Worm (Caenorhabditis elegans) whole organism, young adult: ENCODE measurements around the gene T09F3.4.

ENCODE experiments used
- B0261.1 ChIP-seq: sonication (generic microtip); optimal IDR thresholded peaks from 2 replicates; lab custom pipeline; 2016; ENCODE audit warnings: mild to moderate bottlenecking, missing genetic modification characterization, moderate library complexity, missing compliant biosample characterization
- C06A6.2 ChIP-seq: fragments of 200-800 bp; sonication (Bioruptor generic); conservative IDR thresholded peaks from 2 replicates; pipeline ENCODE4 v1.3.6; 2022; ENCODE audit warnings: missing genetic modification characterization, missing compliant biosample characterization
- C17E4.6 ChIP-seq: fragments of 200-800 bp; sonication (Bioruptor generic); IDR thresholded peaks from 2 replicates; pipeline ENCODE4 v1.3.6; 2022; ENCODE audit warnings: missing genetic modification reagents, missing genetic modification characterization, missing compliant biosample characterization
- F22D6.2 ChIP-seq: sonication (generic microtip); optimal IDR thresholded peaks from 2 replicates; lab custom pipeline; 2016; ENCODE audit warnings: mild to moderate bottlenecking, missing genetic modification characterization, missing compliant biosample characterization
- F33H1.4 ChIP-seq: fragments of 200-800 bp; sonication (Bioruptor generic); IDR thresholded peaks from 2 replicates; pipeline ENCODE4 v1.3.6; 2022; ENCODE audit warnings: missing genetic modification reagents, missing genetic modification characterization, missing compliant biosample characterization
- F37B4.10 ChIP-seq: fragments of 200-800 bp; sonication (Bioruptor generic); IDR thresholded peaks from 2 replicates; pipeline ENCODE4 v1.3.6; 2022; ENCODE audit warnings: missing genetic modification characterization, missing compliant biosample characterization
- F39B2.1 ChIP-seq: fragments of 200-800 bp; sonication (Bioruptor generic); IDR thresholded peaks from 2 replicates; pipeline ENCODE4 v1.3.6; 2022; ENCODE audit warnings: missing genetic modification reagents, missing genetic modification characterization, missing compliant biosample characterization
- F49E8.2 ChIP-seq: sonication (generic microtip); optimal IDR thresholded peaks from 3 replicates; lab custom pipeline; 2017; ENCODE audit warnings: missing genetic modification characterization, mild to moderate bottlenecking, missing compliant biosample characterization, antibody characterized with exemption, moderate library complexity; ENCODE audit not compliant: insufficient read depth
- K12H6.12 ChIP-seq: fragments of 200-800 bp; sonication (Bioruptor generic); optimal IDR thresholded peaks from 2 replicates; lab custom pipeline; 2018; ENCODE audit warnings: mild to moderate bottlenecking, missing genetic modification characterization, missing compliant biosample characterization
- Y53G8AR.9 ChIP-seq: fragments of 200-800 bp; sonication (Bioruptor generic); conservative IDR thresholded peaks from 2 replicates; pipeline ENCODE4 v1.3.6; 2022; ENCODE audit warnings: missing genetic modification reagents, missing genetic modification characterization, missing compliant biosample characterization
- Y67H2A.10 ChIP-seq: fragments of 200-800 bp; sonication (Bioruptor generic); conservative IDR thresholded peaks from 2 replicates; pipeline ENCODE4 v1.3.6; 2022; ENCODE audit warnings: missing genetic modification reagents, missing genetic modification characterization, missing compliant biosample characterization
- Y95B8A.8 ChIP-seq: fragments of 200-800 bp; sonication (Bioruptor generic); IDR thresholded peaks from 2 replicates; pipeline ENCODE4 v1.3.6; 2022; ENCODE audit warnings: missing genetic modification reagents, missing genetic modification characterization, missing compliant biosample characterization
- aptf-2 ChIP-seq: fragments of 200-800 bp; sonication (Bioruptor generic); conservative IDR thresholded peaks from 2 replicates; pipeline ENCODE4 v1.3.6; 2022; ENCODE audit warnings: missing genetic modification reagents, missing genetic modification characterization, missing compliant biosample characterization
- aptf-3 ChIP-seq: fragments of 200-800 bp; sonication (Bioruptor generic); IDR thresholded peaks from 2 replicates; pipeline ENCODE4 v1.3.6; 2022; ENCODE audit warnings: missing genetic modification characterization, missing compliant biosample characterization
- bed-1 ChIP-seq: fragments of 200-800 bp; sonication (Bioruptor generic); IDR thresholded peaks from 2 replicates; pipeline ENCODE4 v1.3.6; 2022; ENCODE audit warnings: missing genetic modification reagents, missing genetic modification characterization, missing compliant biosample characterization
- cebp-1 ChIP-seq, 2 experiments: fragments of 200-800 bp in 1 of 2; sonication (Bioruptor generic) in 1 of 2; sonication (generic microtip) in 1 of 2; IDR thresholded peaks in 1 of 2; optimal IDR thresholded peaks in 1 of 2; 2 replicates each; pipeline versions ENCODE4 v1.3.6 to Lab custom; 2017 to 2022; ENCODE audit warnings: missing compliant biosample characterization in 2 of 2, missing genetic modification characterization in 2 of 2, mild to moderate bottlenecking in 1 of 2, missing genetic modification reagents in 1 of 2, moderate library complexity in 1 of 2
- ceh-100 ChIP-seq: fragments of 200-800 bp; sonication (Bioruptor generic); IDR thresholded peaks from 2 replicates; pipeline ENCODE4 v1.3.6; 2022; ENCODE audit warnings: missing genetic modification reagents, missing genetic modification characterization, missing compliant biosample characterization
- ceh-27 ChIP-seq: fragments of 200-800 bp; sonication (Bioruptor generic); optimal IDR thresholded peaks from 2 replicates; lab custom pipeline; 2018; ENCODE audit warnings: mild to moderate bottlenecking, missing genetic modification characterization, moderate library complexity, missing compliant biosample characterization
- ceh-58 ChIP-seq: fragments of 200-800 bp; sonication (Bioruptor generic); IDR thresholded peaks from 2 replicates; pipeline ENCODE4 v1.3.6; 2022; ENCODE audit warnings: missing genetic modification characterization, missing compliant biosample characterization
- ceh-79 ChIP-seq: sonication (generic microtip); optimal IDR thresholded peaks from 2 replicates; lab custom pipeline; 2017; ENCODE audit warnings: mild to moderate bottlenecking, missing genetic modification characterization, missing compliant biosample characterization
- ceh-91 ChIP-seq: fragments of 200-800 bp; sonication (Bioruptor generic); IDR thresholded peaks from 2 replicates; pipeline ENCODE4 v1.3.6; 2022; ENCODE audit warnings: missing genetic modification reagents, missing genetic modification characterization, missing compliant biosample characterization
- chd-7 ChIP-seq: sonication (generic microtip); optimal IDR thresholded peaks from 2 replicates; lab custom pipeline; 2016; ENCODE audit warnings: mild to moderate bottlenecking, missing genetic modification characterization, moderate library complexity, missing compliant biosample characterization
- die-1 ChIP-seq: sonication (generic microtip); optimal IDR thresholded peaks from 2 replicates; lab custom pipeline; 2016; ENCODE audit warnings: missing genotype, mild to moderate bottlenecking, missing genetic modification characterization, missing compliant biosample characterization
- dox-1 ChIP-seq: fragments of 200-800 bp; sonication (Bioruptor generic); IDR thresholded peaks from 2 replicates; pipeline ENCODE4 v1.3.6; 2022; ENCODE audit warnings: missing genetic modification reagents, missing genetic modification characterization, missing compliant biosample characterization
- efl-1 ChIP-seq: fragments of 150-350 bp; optimal IDR thresholded peaks from 2 replicates; lab custom pipeline; 2014; ENCODE audit warnings: missing biosample characterization, missing genetic modification reagents, missing genetic modification characterization
- egl-44 ChIP-seq: fragments of 200-800 bp; sonication (Bioruptor generic); IDR thresholded peaks from 2 replicates; pipeline ENCODE4 v1.3.6; 2022; ENCODE audit warnings: missing genetic modification reagents, missing genetic modification characterization, missing compliant biosample characterization
- egrh-3 ChIP-seq: fragments of 200-800 bp; sonication (Bioruptor generic); IDR thresholded peaks from 2 replicates; pipeline ENCODE4 v1.3.6; 2022; ENCODE audit warnings: missing genetic modification reagents, missing genetic modification characterization, missing compliant biosample characterization
- fkh-3 ChIP-seq: sonication (generic microtip); optimal IDR thresholded peaks from 2 replicates; lab custom pipeline; 2016; ENCODE audit warnings: mild to moderate bottlenecking, missing genetic modification characterization, missing compliant biosample characterization
- him-1 ChIP-seq: sonication (generic microtip); optimal IDR thresholded peaks from 2 replicates; lab custom pipeline; 2016; ENCODE audit warnings: missing genotype, missing genetic modification reagents, missing genetic modification characterization, missing compliant biosample characterization
- hlh-26 ChIP-seq: fragments of 200-800 bp; sonication (Bioruptor generic); conservative IDR thresholded peaks from 2 replicates; pipeline ENCODE4 v1.3.6; 2022; ENCODE audit warnings: missing genetic modification reagents, missing genetic modification characterization, missing compliant biosample characterization
- lsy-27 ChIP-seq: sonication (generic microtip); optimal IDR thresholded peaks from 2 replicates; lab custom pipeline; 2017; ENCODE audit warnings: missing genetic modification characterization, mild to moderate bottlenecking, missing compliant biosample characterization, antibody characterized with exemption, missing genotype, borderline replicate concordance; ENCODE audit not compliant: insufficient read depth
- madf-6 ChIP-seq: fragments of 200-800 bp; sonication (Bioruptor generic); IDR thresholded peaks from 2 replicates; pipeline ENCODE4 v1.3.6; 2022; ENCODE audit warnings: missing genetic modification reagents, missing genetic modification characterization, missing compliant biosample characterization
- nhr-27 ChIP-seq: fragments of 200-800 bp; sonication (Bioruptor generic); optimal IDR thresholded peaks from 2 replicates; lab custom pipeline; 2018; ENCODE audit warnings: mild to moderate bottlenecking, missing genetic modification characterization, moderate library complexity, missing compliant biosample characterization
- nhr-80 ChIP-seq: sonication (generic microtip); optimal IDR thresholded peaks from 2 replicates; lab custom pipeline; 2016; ENCODE audit warnings: missing genetic modification characterization, missing compliant biosample characterization
- pbrm-1 ChIP-seq: fragments of 200-800 bp; sonication (Bioruptor generic); IDR thresholded peaks from 2 replicates; pipeline ENCODE4 v1.3.6; 2022; ENCODE audit warnings: missing genetic modification reagents, missing genetic modification characterization, missing compliant biosample characterization
- sdz-38 ChIP-seq: sonication (generic microtip); optimal IDR thresholded peaks from 2 replicates; lab custom pipeline; 2016; ENCODE audit warnings: missing genotype, missing genetic modification characterization, missing compliant biosample characterization
- snpc-1.3 ChIP-seq: sonication (generic microtip); optimal IDR thresholded peaks from 2 replicates; lab custom pipeline; 2017; ENCODE audit warnings: missing genetic modification characterization, mild to moderate bottlenecking, missing compliant biosample characterization, antibody characterized with exemption, moderate library complexity, missing genotype, missing genetic modification reagents; ENCODE audit not compliant: insufficient read depth
- snpc-4 ChIP-seq, 5 experiments: fragments of 150-350 bp in 1 of 5; sonication (generic microtip) in 4 of 5; optimal IDR thresholded peaks; 2 replicates each; lab custom pipeline; 2014 to 2018; ENCODE audit warnings: missing genetic modification characterization in 5 of 5, missing biosample characterization in 3 of 5, antibody characterized with exemption in 2 of 5, mild to moderate bottlenecking in 2 of 5, missing compliant biosample characterization in 2 of 5, missing genotype in 2 of 5, moderate library complexity in 2 of 5, missing genetic modification reagents in 1 of 5
- somi-1 ChIP-seq: fragments of 200-800 bp; sonication (Bioruptor generic); optimal IDR thresholded peaks from 2 replicates; lab custom pipeline; 2018; ENCODE audit warnings: mild to moderate bottlenecking, missing genetic modification characterization, missing compliant biosample characterization
- sptf-2 ChIP-seq: fragments of 200-800 bp; sonication (Bioruptor generic); optimal IDR thresholded peaks from 2 replicates; lab custom pipeline; 2018; ENCODE audit warnings: mild to moderate bottlenecking, missing genetic modification characterization, missing compliant biosample characterization
- xnd-1 ChIP-seq: sonication (generic microtip); optimal IDR thresholded peaks from 2 replicates; lab custom pipeline; 2016; ENCODE audit warnings: missing genotype, missing genetic modification reagents, missing genetic modification characterization, missing compliant biosample characterization
- zim-3 ChIP-seq: sonication (generic microtip); optimal IDR thresholded peaks from 2 replicates; lab custom pipeline; 2017; ENCODE audit warnings: mild to moderate bottlenecking, missing genetic modification characterization, moderate library complexity, missing compliant biosample characterization
- ztf-22 ChIP-seq: fragments of 200-800 bp; sonication (Bioruptor generic); optimal IDR thresholded peaks from 2 replicates; lab custom pipeline; 2018; ENCODE audit warnings: mild to moderate bottlenecking, missing genetic modification characterization, moderate library complexity, missing compliant biosample characterization

The T09F3.4 gene

ce11 chrII:10369547-10370028 lies 25.9 kb upstream of the T09F3.4 start, which contains the start of gene ceh-58:
ceh-58 (minus strand) TSS chrII:10369597.
- no peak for TF ChIP-seq aptf-3 (GFP tag; lab: Robert Waterston, UW)
- no peak for TF ChIP-seq F49E8.2 (tag; lab: Kevin White, UChicago)
- no peak for TF ChIP-seq Y53G8AR.9
- no peak for TF ChIP-seq B0261.1 (tag; lab: Kevin White, UChicago)
- no peak for TF ChIP-seq ztf-22 (GFP tag; lab: Kevin White, UChicago)
- TF ChIP-seq F39B2.1: no peak
- no peak for TF ChIP-seq die-1
- no peak for TF ChIP-seq chd-7 (tag; lab: Kevin White, UChicago)
- TF ChIP-seq bed-1: no peak
- no peak for TF ChIP-seq madf-6 (GFP tag; lab: Robert Waterston, UW)
- no peak for TF ChIP-seq zim-3 (tag; lab: Kevin White, UChicago)
- no peak for TF ChIP-seq C17E4.6 (GFP tag; lab: Robert Waterston, UW)
- no peak for TF ChIP-seq ceh-58
- TF ChIP-seq Y67H2A.10: no peak
- TF ChIP-seq hlh-26 (GFP tag; lab: Robert Waterston, UW): no peak

- no peak for TF ChIP-seq sptf-2
- TF ChIP-seq efl-1 (GFP tag; lab: Kevin White, UChicago): no peak
- TF ChIP-seq ceh-27 (GFP tag; lab: Kevin White, UChicago): peak; percentile 20
- TF ChIP-seq aptf-2 (GFP tag; lab: Robert Waterston, UW): no peak
- TF ChIP-seq K12H6.12 (tag; lab: Kevin White, UChicago): no peak
- no peak for TF ChIP-seq xnd-1 (tag; lab: Kevin White, UChicago)
- TF ChIP-seq fkh-3 (tag; lab: Kevin White, UChicago): no peak
- TF ChIP-seq sdz-38 (tag; lab: Kevin White, UChicago): no peak
Observed at ce11 chrII:10370826-10371225, 24.7 kb upstream of the T09F3.4 start.

ce11 chrII:10373016-10373415 lies 22.5 kb upstream of the T09F3.4 start:
- peak; percentile 11; the same call in 1 of the 2 replicates for TF ChIP-seq cebp-1 (GFP tag; IDR thresholded peaks at IDR 0.05; lab: Robert Waterston, UW)
- TF ChIP-seq cebp-1 (tag; optimal IDR thresholded peaks at IDR 0.05; lab: Kevin White, UChicago): peak; percentile 53
- no peak for TF ChIP-seq dox-1 (GFP tag; lab: Robert Waterston, UW)
- TF ChIP-seq him-1 (tag; lab: Kevin White, UChicago): no peak
- TF ChIP-seq nhr-80: peak; percentile 25
- TF ChIP-seq F33H1.4 (GFP tag; lab: Robert Waterston, UW): no peak

ce11 chrII:10373536-10374169 lies 21.9 kb upstream of the T09F3.4 start:
- TF ChIP-seq F22D6.2 (tag; lab: Kevin White, UChicago) (no peak), sptf-2 (no peak), xnd-1 (tag; lab: Kevin White, UChicago) (no peak), lsy-27 (tag; lab: Kevin White, UChicago) (no peak), F37B4.10 (GFP tag; lab: Robert Waterston, UW) (no peak), pbrm-1 (GFP tag; lab: Robert Waterston, UW) (no peak), ceh-91 (no peak), ceh-79 (tag; lab: Kevin White, UChicago) (no peak), egrh-3 (GFP tag; lab: Robert Waterston, UW) (no peak), nhr-27 (no peak), somi-1 (GFP tag; lab: Kevin White, UChicago) (no peak), C06A6.2 (GFP tag; lab: Robert Waterston, UW) (no peak), Y95B8A.8 (no peak), ceh-100 (GFP tag; lab: Robert Waterston, UW) (no peak), egl-44 (GFP tag; lab: Robert Waterston, UW) (no peak), dox-1 (GFP tag; lab: Robert Waterston, UW) (no peak), snpc-1.3 (no peak), snpc-4 (GFP tag; optimal IDR thresholded peaks at IDR 0.05; lab: Kevin White, UChicago) (no peak), snpc-4 (tag; optimal IDR thresholded peaks at IDR 0.05; lab: Kevin White, UChicago) (no peak)
